Fruit fly (Drosophila melanogaster) whole organism, pupa: ENCODE measurements around the gene CG7044.
A peak's percentile ranks its signal among the peaks of the same experiment; 100 is the strongest.

Experiments
- CG10348 ChIP-seq: fragments of 200-800 bp; sonication (Bioruptor generic); IDR thresholded peaks from 2 replicates; pipeline ENCODE4 v1.3.6; 2022; ENCODE audit warnings: missing biosample characterization, missing genetic modification characterization
- CG12605 ChIP-seq: fragments of 200-800 bp; sonication (Bioruptor generic); IDR thresholded peaks from 2 replicates; pipeline ENCODE4 v1.3.6; 2022; ENCODE audit warnings: missing biosample characterization, missing genetic modification characterization
- CG13204 ChIP-seq: fragments of 200-800 bp; sonication (Bioruptor generic); optimal IDR thresholded peaks from 2 replicates; lab custom pipeline; 2018; ENCODE audit warnings: missing biosample characterization, mild to moderate bottlenecking, missing genetic modification characterization, moderate library complexity
- CG14655 ChIP-seq: fragments of 200-800 bp; sonication (Bioruptor generic); optimal IDR thresholded peaks from 3 replicates; lab custom pipeline; 2017; ENCODE audit warnings: mild to moderate bottlenecking, missing biosample characterization, missing genetic modification reagents, missing genetic modification characterization
- CG15710 ChIP-seq: fragments of 200-800 bp; sonication (Bioruptor generic); optimal IDR thresholded peaks from 2 replicates; lab custom pipeline; 2018; ENCODE audit warnings: missing biosample characterization, mild to moderate bottlenecking, missing genetic modification characterization, moderate library complexity
- CG17806 ChIP-seq: fragments of 200-800 bp; sonication (Bioruptor generic); optimal IDR thresholded peaks from 2 replicates; lab custom pipeline; 2018; ENCODE audit warnings: missing biosample characterization, mild to moderate bottlenecking, missing genetic modification characterization, moderate library complexity
- CG32121 ChIP-seq: fragments of 200-800 bp; sonication (Bioruptor generic); IDR thresholded peaks from 2 replicates; pipeline ENCODE4 v1.3.6; 2022; ENCODE audit warnings: missing biosample characterization, missing genetic modification characterization
- CG34367 ChIP-seq: fragments of 200-800 bp; sonication (Bioruptor generic); optimal IDR thresholded peaks from 2 replicates; lab custom pipeline; 2018; ENCODE audit warnings: missing biosample characterization, mild to moderate bottlenecking, missing genetic modification characterization
- CG4496 ChIP-seq: fragments of 200-800 bp; sonication (Bioruptor generic); IDR thresholded peaks from 3 replicates; pipeline ENCODE4 v1.3.6; 2022; ENCODE audit warnings: missing biosample characterization, missing genetic modification characterization
- CG8159 ChIP-seq: fragments of 200-800 bp; sonication (Bioruptor generic); optimal IDR thresholded peaks from 3 replicates; lab custom pipeline; 2018; ENCODE audit warnings: missing biosample characterization, mild to moderate bottlenecking, missing genetic modification characterization, moderate library complexity
- CG8301 ChIP-seq: fragments of 200-800 bp; sonication (Bioruptor generic); optimal IDR thresholded peaks from 2 replicates; lab custom pipeline; 2018; ENCODE audit warnings: missing biosample characterization, mild to moderate bottlenecking, missing genetic modification characterization
- CG9948 ChIP-seq: fragments of 200-800 bp; sonication (Bioruptor generic); optimal IDR thresholded peaks from 2 replicates; lab custom pipeline; 2018; ENCODE audit warnings: missing biosample characterization, mild to moderate bottlenecking, missing genetic modification characterization, moderate library complexity
- D1 ChIP-seq: fragments of 200-800 bp; sonication (Bioruptor generic); optimal IDR thresholded peaks from 2 replicates; lab custom pipeline; 2018; ENCODE audit warnings: missing biosample characterization, mild to moderate bottlenecking, missing genetic modification characterization, moderate library complexity
- EcR ChIP-seq: fragments of 200-800 bp; sonication (Bioruptor generic); optimal IDR thresholded peaks from 3 replicates; lab custom pipeline; 2019; ENCODE audit warnings: missing biosample characterization, missing genetic modification characterization, mild to moderate bottlenecking, moderate library complexity, missing genetic modification reagents
- Ets98B ChIP-seq: fragments of 200-800 bp; sonication (Bioruptor generic); IDR thresholded peaks from 2 replicates; pipeline ENCODE4 v1.3.6; 2022; ENCODE audit warnings: missing biosample characterization, missing genetic modification characterization
- Pif1A ChIP-seq: fragments of 200-800 bp; sonication (Bioruptor generic); optimal IDR thresholded peaks from 3 replicates; lab custom pipeline; 2016; ENCODE audit warnings: missing biosample characterization, missing genetic modification characterization
- Pif1B ChIP-seq: fragments of 200-800 bp; sonication (Bioruptor generic); optimal IDR thresholded peaks from 3 replicates; lab custom pipeline; 2016; ENCODE audit warnings: missing biosample characterization, missing genetic modification characterization
- Snoo ChIP-seq: fragments of 200-800 bp; sonication (Bioruptor generic); optimal IDR thresholded peaks from 3 replicates; lab custom pipeline; 2017; ENCODE audit warnings: missing biosample characterization, mild to moderate bottlenecking, missing genetic modification characterization, inconsistent platforms
- fd96Ca ChIP-seq: fragments of 200-800 bp; sonication (Bioruptor generic); IDR thresholded peaks from 3 replicates; pipeline ENCODE4 v1.3.6; 2022; ENCODE audit warnings: missing biosample characterization, missing genetic modification characterization
- gl ChIP-seq: fragments of 200-800 bp; sonication (Bioruptor generic); optimal IDR thresholded peaks from 2 replicates; lab custom pipeline; 2018; ENCODE audit warnings: missing biosample characterization, mild to moderate bottlenecking, missing genetic modification characterization
- rn ChIP-seq: fragments of 200-800 bp; sonication (Bioruptor generic); IDR thresholded peaks from 2 replicates; pipeline ENCODE4 v1.3.6; 2022; ENCODE audit warnings: missing biosample characterization, missing genetic modification characterization

Gene CG7044

dm6 chr3R:21067543-21067942 is 34.0 kb downstream of the CG7044 start:
- TF ChIP-seq fd96Ca, result no peak
- TF ChIP-seq CG17806, result no peak
- TF ChIP-seq EcR (GFP tag; lab: Kevin White, UChicago), result no peak
- no peak for TF ChIP-seq CG34367
- TF ChIP-seq CG14655 (GFP tag; lab: Kevin White, UChicago), result no peak
- no peak for TF ChIP-seq CG12605 (GFP tag; lab: Robert Waterston, UW)
- no peak for TF ChIP-seq Snoo
- no peak for TF ChIP-seq Ets98B (GFP tag; lab: Robert Waterston, UW)
- no peak for TF ChIP-seq Pif1A (GFP tag; lab: Kevin White, UChicago)
- TF ChIP-seq D1 (tag; lab: Kevin White, UChicago), result no peak
- no peak for TF ChIP-seq CG32121

dm6 chr3R:21066469-21067284 is 34.8 kb downstream of the CG7044 start:
- TF ChIP-seq fd96Ca (no peak), CG17806 (no peak), CG10348 (GFP tag; lab: Robert Waterston, UW) (no peak), CG14655 (GFP tag; lab: Kevin White, UChicago) (no peak), CG4496 (peak; percentile 62; the same call in 2 of the 3 replicates), CG8301 (no peak), Pif1A (GFP tag; lab: Kevin White, UChicago) (no peak), Ets98B (GFP tag; lab: Robert Waterston, UW) (no peak), Snoo (no peak), CG34367 (no peak), CG9948 (tag; lab: Kevin White, UChicago) (no peak), CG12605 (GFP tag; lab: Robert Waterston, UW) (0 out of 2 replicates have a peak, but pooled peaks have one; percentile 13), CG13204 (GFP tag; lab: Kevin White, UChicago) (no peak), CG32121 (no peak)

- no peak for TF ChIP-seq CG17806
- peak; percentile 46; the same call in 2 of the 3 replicates for TF ChIP-seq CG4496
- TF ChIP-seq CG32121, result peak; percentile 48
- TF ChIP-seq, all 21 proteins: peak for 2
Observed at dm6 chr3R:21065696-21066080, 35.8 kb downstream of the CG7044 start.

dm6 chr3R:21065010-21065695 is 36.4 kb downstream of the CG7044 start, which contains the start of gene AnxB9:
AnxB9 (plus strand) TSS chr3R:21065241.
- peak; percentile 51; the same call in 1 of the 2 replicates for TF ChIP-seq CG32121
- no peak for TF ChIP-seq gl
- TF ChIP-seq Ets98B (GFP tag; lab: Robert Waterston, UW), result peak; percentile 47
- peak; percentile 32 for TF ChIP-seq Pif1A (GFP tag; lab: Kevin White, UChicago)
- TF ChIP-seq CG8301, result no peak
- no peak for TF ChIP-seq CG9948 (tag; lab: Kevin White, UChicago)
- peak; percentile 51; the same call in 1 of the 2 replicates for TF ChIP-seq CG12605 (GFP tag; lab: Robert Waterston, UW)
- TF ChIP-seq rn (GFP tag; lab: Robert Waterston, UW), result no peak
- peak; percentile 4 for TF ChIP-seq CG17806
- no peak for TF ChIP-seq CG14655 (GFP tag; lab: Kevin White, UChicago)
- TF ChIP-seq D1 (tag; lab: Kevin White, UChicago), result no peak
- TF ChIP-seq EcR (GFP tag; lab: Kevin White, UChicago), result peak; percentile 3
- TF ChIP-seq Snoo, result peak; percentile 12
- peak; percentile 3 for TF ChIP-seq CG15710 (tag; lab: Kevin White, UChicago)
- peak; percentile 56; the same call in 1 of the 3 replicates for TF ChIP-seq CG4496
- peak; percentile 25 for TF ChIP-seq Pif1B (GFP tag; lab: Kevin White, UChicago)
- no peak for TF ChIP-seq CG10348 (GFP tag; lab: Robert Waterston, UW)
- no peak for TF ChIP-seq CG13204 (GFP tag; lab: Kevin White, UChicago)
- TF ChIP-seq fd96Ca, result no peak
- TF ChIP-seq CG34367, result no peak
- no peak for TF ChIP-seq CG8159 (tag; lab: Kevin White, UChicago)

dm6 chr3R:21064000-21064924 is 37.3 kb downstream of the CG7044 start, which contains the start of gene Cortactin:
Cortactin (minus strand) TSS chr3R:21064471.
- TF ChIP-seq CG13204 (GFP tag; lab: Kevin White, UChicago), result no peak
- TF ChIP-seq CG10348 (GFP tag; lab: Robert Waterston, UW), result no peak
- peak; percentile 41 for TF ChIP-seq EcR (GFP tag; lab: Kevin White, UChicago)
- TF ChIP-seq, all 21 proteins: peak for 1
